Worm (Caenorhabditis elegans) whole organism, L2 larva: ENCODE results near the gene mdh-1.

Source experiments
- ceh-16 ChIP-seq: fragments of 150-350 bp; optimal IDR thresholded peaks from 2 replicates; lab custom pipeline; 2014; ENCODE audit warnings: missing biosample characterization, missing genetic modification characterization
- ceh-82 ChIP-seq: fragments of 150-350 bp; optimal IDR thresholded peaks from 2 replicates; lab custom pipeline; 2014; ENCODE audit warnings: missing biosample characterization, missing genetic modification characterization
- lin-39 ChIP-seq: fragments of 150-350 bp; optimal IDR thresholded peaks from 2 replicates; lab custom pipeline; 2014; ENCODE audit warnings: missing biosample characterization, missing genetic modification reagents, missing genetic modification characterization
- snpc-4 ChIP-seq: fragments of 150-350 bp; optimal IDR thresholded peaks from 2 replicates; lab custom pipeline; 2014; ENCODE audit warnings: missing biosample characterization, missing genetic modification characterization
- unc-62 ChIP-seq: fragments of 150-350 bp; optimal IDR thresholded peaks from 2 replicates; lab custom pipeline; 2014; ENCODE audit warnings: missing biosample characterization, missing genetic modification reagents, missing genetic modification characterization

ce11 chrV:6505339-6505811 is 11.0 kb downstream of the mdh-1 start, which contains the start of gene W01A11.7:
- no peak for TF ChIP-seq lin-39 (tag; lab: Kevin White, UChicago)
- TF ChIP-seq snpc-4: no peak
- TF ChIP-seq ceh-16 (tag; lab: Kevin White, UChicago): no peak
- TF ChIP-seq ceh-82 (tag; lab: Kevin White, UChicago): no peak
- TF ChIP-seq unc-62: no peak
